Worm (Caenorhabditis elegans) whole organism, L3 larva: ENCODE measurements around the gene Y57G7A.5.

ENCODE experiments used
- egl-27 ChIP-seq: sonication (generic microtip); optimal IDR thresholded peaks from 4 replicates; lab custom pipeline; 2017; ENCODE audit warnings: missing biosample characterization, missing genetic modification reagents, missing genetic modification characterization
- nhr-43 ChIP-seq: sonication (generic microtip); optimal IDR thresholded peaks from 2 replicates; lab custom pipeline; 2016; ENCODE audit warnings: mild to moderate bottlenecking, missing genetic modification characterization, missing compliant biosample characterization; ENCODE audit not compliant: poor library complexity, severe bottlenecking
- nhr-77 ChIP-seq: fragments of 150-350 bp; optimal IDR thresholded peaks from 2 replicates; lab custom pipeline; 2014; ENCODE audit warnings: missing biosample characterization, missing genetic modification characterization
- pqm-1 ChIP-seq: fragments of 150-350 bp; optimal IDR thresholded peaks from 2 replicates; lab custom pipeline; 2017; ENCODE audit warnings: missing biosample characterization, missing genetic modification characterization, inconsistent platforms
- unc-62 ChIP-seq: fragments of 150-350 bp; sonication (generic microtip); optimal IDR thresholded peaks from 4 replicates; lab custom pipeline; 2014; ENCODE audit warnings: missing biosample characterization, missing genetic modification reagents, missing genetic modification characterization

DNA sequence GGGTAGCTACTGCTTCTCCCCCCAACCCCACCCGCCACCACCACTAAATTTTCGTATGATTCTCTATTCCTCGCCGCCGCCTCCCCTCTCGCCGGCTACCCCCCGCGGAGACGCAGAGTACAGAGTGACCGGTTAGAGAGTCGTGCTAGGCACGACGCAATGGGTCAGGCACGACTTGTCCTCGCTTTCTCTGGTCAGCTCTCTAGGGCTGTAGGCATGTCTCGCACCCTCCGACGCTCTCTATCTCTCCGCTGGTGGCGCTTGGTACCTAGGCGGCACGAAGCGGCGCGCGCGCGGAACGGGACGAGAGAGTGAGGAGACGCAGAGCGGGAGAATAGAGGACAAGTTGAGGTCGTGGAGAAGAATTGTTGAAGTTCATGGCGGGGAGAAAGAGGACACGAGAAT is 28.5 kb downstream of the Y57G7A.5 start:
- TF ChIP-seq pqm-1 (tag; lab: Kevin White, UChicago), result peak; percentile 19
- TF ChIP-seq nhr-77 (tag; lab: Kevin White, UChicago), result peak; percentile 44
- peak; percentile 76 for TF ChIP-seq unc-62 (GFP tag; lab: Kevin White, UChicago)
- no peak for TF ChIP-seq egl-27 (tag; lab: Kevin White, UChicago)
- peak; percentile 94 for TF ChIP-seq nhr-43 (tag; lab: Kevin White, UChicago)
